Fruit fly (Drosophila melanogaster): ENCODE measurements around the gene Sec3.

Sec3 gene

dm6 chr3L:17428779-17429178 is 3.8 kb upstream of the Sec3 start, which contains the start of gene Gorab:
TSS of gene Gorab (minus strand) at chr3L:17428836.
- TF ChIP-seq Hr83 (GFP tag; optimal IDR thresholded peaks at IDR 0.05; ENCODE audit: poor library complexity, severe bottlenecking) (peak; percentile 74), lola (GFP tag; optimal IDR thresholded peaks at IDR 0.05) (no peak), psq (GFP tag; optimal IDR thresholded peaks at IDR 0.05) (peak; percentile 78), N (GFP tag; optimal IDR thresholded peaks at IDR 0.05) (no peak), OdsH (GFP tag; optimal IDR thresholded peaks at IDR 0.05) (peak; percentile 84), HLH106 (tag; optimal IDR thresholded peaks at IDR 0.05) (peak; percentile 92), ey (GFP tag; optimal IDR thresholded peaks at IDR 0.05) (peak; percentile 87), pan (optimal IDR thresholded peaks at IDR 0.05) (no peak), tai (GFP tag; optimal IDR thresholded peaks at IDR 0.05) (no peak), GATAd (GFP tag; optimal IDR thresholded peaks at IDR 0.05) (peak; percentile 67), sv (GFP tag; optimal IDR thresholded peaks at IDR 0.05) (peak; percentile 87), brk (GFP tag; optimal IDR thresholded peaks at IDR 0.05) (peak; percentile 74), dmrt93B (GFP tag; optimal IDR thresholded peaks at IDR 0.05) (peak; percentile 87), jim (GFP tag; optimal IDR thresholded peaks at IDR 0.05) (peak; percentile 50), foxo (GFP tag; optimal IDR thresholded peaks at IDR 0.05) (peak in 1 of 2 experiments; percentile 87), Jra (GFP tag; optimal IDR thresholded peaks at IDR 0.05) (peak; percentile 56), dsf (GFP tag; optimal IDR thresholded peaks at IDR 0.05; ENCODE audit: borderline replicate concordance) (peak; percentile 70), Abd-B (GFP tag; optimal IDR thresholded peaks at IDR 0.05) (no peak), Vsx2 (GFP tag; optimal IDR thresholded peaks at IDR 0.05; ENCODE audit: partially characterized antibody) (no peak), sage (GFP tag; optimal IDR thresholded peaks at IDR 0.05) (peak; percentile 77), fru (GFP tag; optimal IDR thresholded peaks at IDR 0.05) (peak; percentile 80), Rel (GFP tag; optimal IDR thresholded peaks at IDR 0.05) (no peak), Rel (tag; optimal IDR thresholded peaks at IDR 0.05) (peak; percentile 59), Myc (optimal IDR thresholded peaks at IDR 0.05) (no peak), rgr (GFP tag; optimal IDR thresholded peaks at IDR 0.05) (peak; percentile 89), Dif (GFP tag; optimal IDR thresholded peaks at IDR 0.05; ENCODE audit: partially characterized antibody) (no peak), usp (GFP tag; optimal IDR thresholded peaks at IDR 0.05) (no peak), CG32264 (GFP tag; optimal IDR thresholded peaks at IDR 0.05) (peak; percentile 75), CrebA (GFP tag; optimal IDR thresholded peaks at IDR 0.05; ENCODE audit: borderline replicate concordance) (no peak), h (GFP tag; optimal IDR thresholded peaks at IDR 0.05) (peak; percentile 92), br (GFP tag; optimal IDR thresholded peaks at IDR 0.05) (peak; percentile 74), Hr78 (GFP tag; optimal IDR thresholded peaks at IDR 0.05) (no peak), Dfd (GFP tag; optimal IDR thresholded peaks at IDR 0.05) (no peak), Hnf4 (GFP tag; optimal IDR thresholded peaks at IDR 0.05) (peak; percentile 88), dl (GFP tag; optimal IDR thresholded peaks at IDR 0.05; ENCODE audit: insufficient read depth in 1 of 2, partially characterized antibody in 2 of 2) (no peak), woc (GFP tag; optimal IDR thresholded peaks at IDR 0.05) (peak; percentile 70), CG9705 (GFP tag; optimal IDR thresholded peaks at IDR 0.05) (peak; percentile 67), Sp1 (GFP tag; optimal IDR thresholded peaks at IDR 0.05) (peak; percentile 72), Mio (GFP tag; optimal IDR thresholded peaks at IDR 0.05) (peak; percentile 2)

dm6 chr3L:17427013-17427412 is 2.0 kb upstream of the Sec3 start, which contains the start of gene Polr3G:
TSS of gene Polr3G (minus strand) at chr3L:17427130.
- TF ChIP-seq N (GFP tag; optimal IDR thresholded peaks at IDR 0.05) (no peak), Hnf4 (GFP tag; optimal IDR thresholded peaks at IDR 0.05) (peak; percentile 27), h (GFP tag; optimal IDR thresholded peaks at IDR 0.05) (peak; percentile 22), CG9705 (GFP tag; optimal IDR thresholded peaks at IDR 0.05) (no peak), ey (GFP tag; optimal IDR thresholded peaks at IDR 0.05) (peak; percentile 8), foxo (GFP tag; optimal IDR thresholded peaks at IDR 0.05) (peak in 1 of 2 experiments; percentile 26), woc (GFP tag; optimal IDR thresholded peaks at IDR 0.05) (peak; percentile 68), sv (GFP tag; optimal IDR thresholded peaks at IDR 0.05) (peak; percentile 41), brk (GFP tag; optimal IDR thresholded peaks at IDR 0.05) (peak; percentile 54)

- TF ChIP-seq OdsH (GFP tag; optimal IDR thresholded peaks at IDR 0.05): no peak
- no peak for TF ChIP-seq CrebA (GFP tag; optimal IDR thresholded peaks at IDR 0.05; ENCODE audit: borderline replicate concordance)
- TF ChIP-seq rgr (GFP tag; optimal IDR thresholded peaks at IDR 0.05): peak; percentile 15
- no peak for TF ChIP-seq brk (GFP tag; optimal IDR thresholded peaks at IDR 0.05)
- TF ChIP-seq woc (GFP tag; optimal IDR thresholded peaks at IDR 0.05): no peak
- TF ChIP-seq Mio (GFP tag; optimal IDR thresholded peaks at IDR 0.05): no peak
- peak; percentile 70 for TF ChIP-seq Vsx2 (GFP tag; optimal IDR thresholded peaks at IDR 0.05; ENCODE audit: partially characterized antibody)
- TF ChIP-seq usp (GFP tag; optimal IDR thresholded peaks at IDR 0.05): no peak
- no peak for TF ChIP-seq Hnf4 (GFP tag; optimal IDR thresholded peaks at IDR 0.05)
- TF ChIP-seq ey (GFP tag; optimal IDR thresholded peaks at IDR 0.05): no peak
- TF ChIP-seq GATAd (GFP tag; optimal IDR thresholded peaks at IDR 0.05): no peak
- TF ChIP-seq fru (GFP tag; optimal IDR thresholded peaks at IDR 0.05): no peak
- TF ChIP-seq br (GFP tag; optimal IDR thresholded peaks at IDR 0.05): no peak
- no peak for TF ChIP-seq Myc (optimal IDR thresholded peaks at IDR 0.05)
- TF ChIP-seq dmrt93B (GFP tag; optimal IDR thresholded peaks at IDR 0.05): no peak
- peak; percentile 6 for TF ChIP-seq Rel (GFP tag; optimal IDR thresholded peaks at IDR 0.05)
- TF ChIP-seq Rel (tag; optimal IDR thresholded peaks at IDR 0.05): no peak
- TF ChIP-seq Abd-B (GFP tag; optimal IDR thresholded peaks at IDR 0.05): no peak
- peak; percentile 96 for TF ChIP-seq Dif (GFP tag; optimal IDR thresholded peaks at IDR 0.05; ENCODE audit: partially characterized antibody)
- TF ChIP-seq Sp1 (GFP tag; optimal IDR thresholded peaks at IDR 0.05): peak; percentile 12
- no peak for TF ChIP-seq jim (GFP tag; optimal IDR thresholded peaks at IDR 0.05)
- TF ChIP-seq CG32264 (GFP tag; optimal IDR thresholded peaks at IDR 0.05): no peak
- no peak for TF ChIP-seq N (GFP tag; optimal IDR thresholded peaks at IDR 0.05)
- peak; percentile 93 to 94 for TF ChIP-seq dl (GFP tag; optimal IDR thresholded peaks at IDR 0.05; ENCODE audit: insufficient read depth in 1 of 2, partially characterized antibody in 2 of 2)
- no peak for TF ChIP-seq tai (GFP tag; optimal IDR thresholded peaks at IDR 0.05)
- no peak for TF ChIP-seq HLH106 (tag; optimal IDR thresholded peaks at IDR 0.05)
- peak; percentile 57 for TF ChIP-seq Hr83 (GFP tag; optimal IDR thresholded peaks at IDR 0.05; ENCODE audit: poor library complexity, severe bottlenecking)
- no peak for TF ChIP-seq sage (GFP tag; optimal IDR thresholded peaks at IDR 0.05)
- TF ChIP-seq foxo (GFP tag; optimal IDR thresholded peaks at IDR 0.05): no peak
- no peak for TF ChIP-seq psq (GFP tag; optimal IDR thresholded peaks at IDR 0.05)
- no peak for TF ChIP-seq CG9705 (GFP tag; optimal IDR thresholded peaks at IDR 0.05)
- no peak for TF ChIP-seq Jra (GFP tag; optimal IDR thresholded peaks at IDR 0.05)
- TF ChIP-seq sv (GFP tag; optimal IDR thresholded peaks at IDR 0.05): no peak
- no peak for TF ChIP-seq dsf (GFP tag; optimal IDR thresholded peaks at IDR 0.05; ENCODE audit: borderline replicate concordance)
Measured at dm6 chr3L:17421319-17421718, 3.7 kb downstream of the Sec3 start, which contains the start of gene blot. TSS of gene blot (minus strand) at chr3L:17421514.
